Fruit fly (Drosophila melanogaster): ENCODE data around the gene Eph.

- no peak for TF ChIP-seq CG33017 (tag; optimal IDR thresholded peaks at IDR 0.05)
- no peak for TF ChIP-seq cnc (optimal IDR thresholded peaks at IDR 0.05)
- TF ChIP-seq ovo (GFP tag; optimal IDR thresholded peaks at IDR 0.05), result no peak
- no peak for TF ChIP-seq CG7101 (tag; optimal IDR thresholded peaks at IDR 0.05)
- no peak for TF ChIP-seq pad (GFP tag; optimal IDR thresholded peaks at IDR 0.05)
- no peak for TF ChIP-seq cic (GFP tag; optimal IDR thresholded peaks at IDR 0.05)
- TF ChIP-seq kay (GFP tag; ENCODE audit: borderline replicate concordance), result peak; percentile 91
Observed at dm6 chr4:567285-567684, 43.2 kb upstream of the Eph start.

Data from whole organism, adult.